Worm (Caenorhabditis elegans) whole organism, early embryonic: Measurements from ENCODE around the gene R13A1.5.

ENCODE experiments used
- aly-1 ChIP-seq: sonication (generic microtip); optimal IDR thresholded peaks from 2 replicates; lab custom pipeline; 2016; ENCODE audit warnings: missing genetic modification characterization, missing compliant biosample characterization
- ama-1 ChIP-seq: fragments of 150-350 bp; optimal IDR thresholded peaks from 2 replicates; lab custom pipeline; 2014
- ceh-36 ChIP-seq: sonication (generic microtip); optimal IDR thresholded peaks from 2 replicates; lab custom pipeline; 2016; ENCODE audit warnings: missing genetic modification characterization, inconsistent platforms, missing compliant biosample characterization
- sea-1 ChIP-seq: fragments of 200-800 bp; sonication (Bioruptor generic); conservative IDR thresholded peaks from 2 replicates; pipeline ENCODE4 v1.3.6; 2022; ENCODE audit warnings: missing genetic modification characterization, missing compliant biosample characterization
- tbx-11 ChIP-seq: fragments of 200-800 bp; sonication (Bioruptor generic); IDR thresholded peaks from 2 replicates; pipeline ENCODE4 v1.3.6; 2022; ENCODE audit warnings: missing genetic modification characterization, missing compliant biosample characterization

DNA sequence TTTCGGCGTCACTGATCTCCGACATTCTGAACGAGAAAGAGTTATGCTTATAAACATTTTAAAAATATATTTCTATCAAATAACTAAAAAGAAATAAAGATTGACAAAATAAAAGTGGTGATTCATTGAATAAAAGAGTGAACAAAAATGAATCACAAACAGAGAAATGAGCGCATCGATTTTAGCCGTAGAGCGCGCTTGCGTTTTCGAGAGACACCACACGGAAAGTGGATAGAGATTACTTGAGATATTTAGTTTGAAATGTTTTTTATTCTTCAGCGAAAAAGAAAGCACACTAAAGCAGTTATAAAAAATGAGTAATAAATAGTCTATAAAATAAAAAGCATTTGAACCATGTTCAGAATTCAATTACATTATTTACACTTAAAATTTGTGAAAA, 38.6 kb upstream of the R13A1.5 start, which contains the start of gene cap-1:
- no peak for TF ChIP-seq aly-1
- TF ChIP-seq ceh-36 (tag; lab: Kevin White, UChicago), result no peak
- no peak for TF ChIP-seq sea-1 (GFP tag; lab: Robert Waterston, UW)
- no peak for TF ChIP-seq ama-1 (lab: Kevin White, UChicago)
- no peak for TF ChIP-seq tbx-11 (GFP tag; lab: Robert Waterston, UW)
